Fruit fly (Drosophila melanogaster) whole organism, embryonic: ENCODE results near the gene Tre1.

Experiments used
- BtbVII ChIP-seq: fragments of 200-800 bp; sonication (Bioruptor generic); optimal IDR thresholded peaks from 3 replicates; lab custom pipeline; 2017; ENCODE audit warnings: missing biosample characterization, mild to moderate bottlenecking, missing genetic modification characterization
- CG1024 ChIP-seq: fragments of 200-800 bp; sonication (Bioruptor generic); IDR thresholded peaks from 2 replicates; pipeline ENCODE4 v1.3.6; 2022; ENCODE audit warnings: missing biosample characterization, missing genetic modification characterization
- CG11723 ChIP-seq: fragments of 200-800 bp; sonication (Bioruptor generic); optimal IDR thresholded peaks from 2 replicates; lab custom pipeline; 2017; ENCODE audit warnings: missing biosample characterization, mild to moderate bottlenecking, missing genetic modification characterization
- CG12744 ChIP-seq: fragments of 200-800 bp; sonication (Bioruptor generic); optimal IDR thresholded peaks from 2 replicates; lab custom pipeline; 2016; ENCODE audit warnings: missing biosample characterization, missing genetic modification characterization
- CG14965 ChIP-seq: fragments of 200-800 bp; sonication (Bioruptor generic); optimal IDR thresholded peaks from 2 replicates; lab custom pipeline; 2016; ENCODE audit warnings: missing biosample characterization, missing genetic modification characterization, borderline replicate concordance
- CG15073 ChIP-seq: fragments of 200-800 bp; sonication (Bioruptor generic); optimal IDR thresholded peaks from 2 replicates; lab custom pipeline; 2016; ENCODE audit warnings: missing biosample characterization, missing genetic modification characterization
- CG2120 ChIP-seq: fragments of 200-800 bp; sonication (Bioruptor generic); optimal IDR thresholded peaks from 3 replicates; lab custom pipeline; 2016; ENCODE audit warnings: missing biosample characterization, missing genetic modification characterization
- CG2889 ChIP-seq: fragments of 200-800 bp; sonication (Bioruptor generic); IDR thresholded peaks from 3 replicates; pipeline ENCODE4 v1.3.6; 2022; ENCODE audit warnings: missing biosample characterization, missing genetic modification characterization
- CG34422 ChIP-seq: fragments of 200-800 bp; sonication (Bioruptor generic); IDR thresholded peaks from 3 replicates; pipeline ENCODE4 v1.3.6; 2022; ENCODE audit warnings: missing biosample characterization, missing genetic modification characterization
- CG42726 ChIP-seq: fragments of 200-800 bp; sonication (Bioruptor generic); IDR thresholded peaks from 2 replicates; pipeline ENCODE4 v1.3.6; 2022; ENCODE audit warnings: missing biosample characterization, missing genetic modification characterization; ENCODE audit not compliant: partially characterized antibody
- CG7963 ChIP-seq: fragments of 200-800 bp; sonication (Bioruptor generic); IDR thresholded peaks from 3 replicates; pipeline ENCODE4 v1.3.6; 2022; ENCODE audit warnings: missing biosample characterization, missing genetic modification characterization; ENCODE audit not compliant: partially characterized antibody
- CG8359 ChIP-seq: fragments of 200-800 bp; sonication (Bioruptor generic); optimal IDR thresholded peaks from 2 replicates; lab custom pipeline; 2017; ENCODE audit warnings: missing biosample characterization, mild to moderate bottlenecking, missing genetic modification characterization, borderline replicate concordance
- CG8765 ChIP-seq: fragments of 200-800 bp; sonication (Bioruptor generic); IDR thresholded peaks from 2 replicates; pipeline ENCODE4 v1.3.6; 2022; ENCODE audit warnings: missing biosample characterization, missing genetic modification characterization
- CG9215 ChIP-seq: fragments of 200-800 bp; sonication (Bioruptor generic); IDR thresholded peaks from 2 replicates; pipeline ENCODE4 v1.3.6; 2022; ENCODE audit warnings: missing biosample characterization, missing genetic modification characterization
- CkIIα-i1 ChIP-seq: fragments of 200-800 bp; sonication (Bioruptor generic); IDR thresholded peaks from 2 replicates; pipeline ENCODE4 v1.3.6; 2022; ENCODE audit warnings: missing biosample characterization, missing genetic modification characterization
- Dip2 ChIP-seq: fragments of 200-800 bp; sonication (Bioruptor generic); IDR thresholded peaks from 2 replicates; pipeline ENCODE4 v1.3.6; 2022; ENCODE audit warnings: missing biosample characterization, missing genetic modification characterization
- Dip3 ChIP-seq: fragments of 200-800 bp; sonication (Bioruptor generic); optimal IDR thresholded peaks from 3 replicates; lab custom pipeline; 2016; ENCODE audit warnings: missing biosample characterization, missing genetic modification characterization
- Dll ChIP-seq: fragments of 200-800 bp; sonication (Bioruptor generic); IDR thresholded peaks from 4 replicates; pipeline ENCODE4 v1.3.6; 2022; ENCODE audit warnings: missing biosample characterization, missing genetic modification characterization; ENCODE audit not compliant: partially characterized antibody
- Dref ChIP-seq: fragments of 200-800 bp; sonication (Bioruptor generic); IDR thresholded peaks from 2 replicates; pipeline ENCODE4 v1.3.6; 2022; ENCODE audit warnings: missing biosample characterization, missing genetic modification characterization
- GATAe ChIP-seq: fragments of 200-800 bp; sonication (Bioruptor generic); conservative IDR thresholded peaks from 2 replicates; pipeline ENCODE4 v1.3.6; 2022; ENCODE audit warnings: missing biosample characterization, missing genetic modification characterization
- MBD-R2 ChIP-seq: fragments of 200-800 bp; sonication (Bioruptor generic); IDR thresholded peaks from 2 replicates; pipeline ENCODE4 v1.3.6; 2022; ENCODE audit warnings: missing biosample characterization, missing genetic modification characterization
- Spps ChIP-seq: fragments of 200-800 bp; sonication (Bioruptor generic); optimal IDR thresholded peaks from 2 replicates; lab custom pipeline; 2018; ENCODE audit warnings: missing biosample characterization, mild to moderate bottlenecking, missing genetic modification characterization
- Ssrp ChIP-seq: fragments of 200-800 bp; sonication (Bioruptor generic); optimal IDR thresholded peaks from 2 replicates; lab custom pipeline; 2018; ENCODE audit warnings: missing biosample characterization, mild to moderate bottlenecking, missing genetic modification characterization, moderate library complexity
- Usf ChIP-seq: fragments of 200-800 bp; sonication (Bioruptor generic); optimal IDR thresholded peaks from 2 replicates; lab custom pipeline; 2017; ENCODE audit warnings: missing genotype, missing biosample characterization, missing genetic modification characterization
- ato ChIP-seq: fragments of 200-800 bp; sonication (Bioruptor generic); IDR thresholded peaks from 2 replicates; pipeline ENCODE4 v1.3.6; 2022; ENCODE audit warnings: missing biosample characterization, missing genetic modification characterization; ENCODE audit not compliant: partially characterized antibody
- bsh ChIP-seq, 2 experiments: fragments of 200-800 bp; sonication (Bioruptor generic); optimal IDR thresholded peaks; 2 replicates each; lab custom pipeline; 2017 to 2018; ENCODE audit warnings: mild to moderate bottlenecking in 2 of 2, missing biosample characterization in 2 of 2, missing genetic modification characterization in 2 of 2, moderate library complexity in 1 of 2
- cg ChIP-seq: fragments of 200-800 bp; sonication (Bioruptor generic); optimal IDR thresholded peaks from 3 replicates; lab custom pipeline; 2019; ENCODE audit warnings: missing biosample characterization, mild to moderate bottlenecking, missing genetic modification characterization, moderate library complexity
- croc ChIP-seq: fragments of 200-800 bp; sonication (Bioruptor generic); conservative IDR thresholded peaks from 3 replicates; pipeline ENCODE4 v1.3.6; 2022; ENCODE audit warnings: missing biosample characterization, missing genetic modification characterization
- crol ChIP-seq: fragments of 200-800 bp; sonication (Bioruptor generic); IDR thresholded peaks from 2 replicates; pipeline ENCODE4 v1.3.6; 2022; ENCODE audit warnings: missing biosample characterization, missing genetic modification characterization
- crp ChIP-seq, 2 experiments: fragments of 200-800 bp; sonication (Bioruptor generic); optimal IDR thresholded peaks; 2 replicates in 1 of 2; 3 replicates in 1 of 2; lab custom pipeline; 2017; ENCODE audit warnings: missing biosample characterization in 2 of 2, missing genetic modification characterization in 2 of 2, mild to moderate bottlenecking in 1 of 2, moderate library complexity in 1 of 2
- dan ChIP-seq: fragments of 200-800 bp; sonication (Bioruptor generic); IDR thresholded peaks from 2 replicates; pipeline ENCODE4 v1.3.6; 2022; ENCODE audit warnings: missing biosample characterization, missing genetic modification characterization
- ems ChIP-seq: fragments of 200-800 bp; sonication (Bioruptor generic); optimal IDR thresholded peaks from 3 replicates; lab custom pipeline; 2016; ENCODE audit warnings: missing biosample characterization, missing genetic modification characterization
- en ChIP-seq: fragments of 200-800 bp; sonication (Bioruptor generic); optimal IDR thresholded peaks from 2 replicates; lab custom pipeline; 2016; ENCODE audit warnings: missing biosample characterization, missing genetic modification characterization
- eve ChIP-seq, 2 experiments: fragments of >200 bp; optimal IDR thresholded peaks; 2 replicates each; lab custom pipeline; 2017; ENCODE audit warnings: missing biosample characterization in 2 of 2, missing genetic modification characterization in 2 of 2
- ftz-f1 ChIP-seq: fragments of 200-800 bp; sonication (Bioruptor generic); optimal IDR thresholded peaks from 2 replicates; lab custom pipeline; 2016; ENCODE audit warnings: missing biosample characterization, missing genetic modification characterization
- gce ChIP-seq: fragments of 200-800 bp; sonication (Bioruptor generic); IDR thresholded peaks from 3 replicates; pipeline ENCODE4 v1.3.6; 2022; ENCODE audit warnings: missing biosample characterization, missing genetic modification characterization
- gfzf ChIP-seq: fragments of 200-800 bp; sonication (Bioruptor generic); optimal IDR thresholded peaks from 2 replicates; lab custom pipeline; 2016; ENCODE audit warnings: missing biosample characterization, mild to moderate bottlenecking, missing genetic modification characterization, moderate library complexity
- ham ChIP-seq: fragments of 200-800 bp; sonication (Bioruptor generic); IDR thresholded peaks from 2 replicates; pipeline ENCODE4 v1.3.6; 2022; ENCODE audit warnings: missing biosample characterization, missing genetic modification characterization
- hkb ChIP-seq, 2 experiments: fragments of 200-800 bp in 1 of 2; fragments of >200 bp in 1 of 2; sonication (Bioruptor generic) in 1 of 2; IDR thresholded peaks in 1 of 2; optimal IDR thresholded peaks in 1 of 2; 2 replicates each; pipeline versions ENCODE4 v1.3.6 to Lab custom; 2017 to 2022; ENCODE audit warnings: missing biosample characterization in 1 of 2, missing genetic modification characterization in 1 of 2
- jumu ChIP-seq: fragments of 200-800 bp; sonication (Bioruptor generic); optimal IDR thresholded peaks from 3 replicates; lab custom pipeline; 2016; ENCODE audit warnings: missing biosample characterization, missing genetic modification characterization
- lab ChIP-seq: fragments of 200-800 bp; sonication (Bioruptor generic); optimal IDR thresholded peaks from 3 replicates; lab custom pipeline; 2017; ENCODE audit warnings: missing biosample characterization, missing genetic modification characterization, mild to moderate bottlenecking, moderate library complexity, missing genetic modification reagents
- maf-S ChIP-seq: fragments of 200-800 bp; sonication (Bioruptor generic); optimal IDR thresholded peaks from 2 replicates; lab custom pipeline; 2016; ENCODE audit warnings: missing biosample characterization, missing genetic modification characterization
- salm ChIP-seq: fragments of 200-800 bp; sonication (Bioruptor generic); optimal IDR thresholded peaks from 2 replicates; lab custom pipeline; 2018; ENCODE audit warnings: missing biosample characterization, mild to moderate bottlenecking, missing genetic modification characterization
- slp2 ChIP-seq: fragments of 200-800 bp; sonication (Bioruptor generic); optimal IDR thresholded peaks from 2 replicates; lab custom pipeline; 2016; ENCODE audit warnings: missing biosample characterization, missing genetic modification characterization
- sna ChIP-seq: fragments of 200-800 bp; sonication (Bioruptor generic); IDR thresholded peaks from 2 replicates; pipeline ENCODE4 v1.3.6; 2022; ENCODE audit warnings: missing biosample characterization, missing genetic modification characterization; ENCODE audit not compliant: partially characterized antibody
- sug ChIP-seq: fragments of 200-800 bp; optimal IDR thresholded peaks from 2 replicates; lab custom pipeline; 2019; ENCODE audit warnings: missing biosample characterization, mild to moderate bottlenecking, missing genetic modification characterization, moderate library complexity
- z ChIP-seq: fragments of 200-800 bp; sonication (Bioruptor generic); IDR thresholded peaks from 3 replicates; pipeline ENCODE4 v1.3.6; 2022; ENCODE audit warnings: missing biosample characterization, missing genetic modification characterization
- zen ChIP-seq: fragments of 200-800 bp; sonication (Bioruptor generic); optimal IDR thresholded peaks from 3 replicates; lab custom pipeline; 2018; ENCODE audit warnings: missing biosample characterization, mild to moderate bottlenecking, missing genetic modification characterization, moderate library complexity
- zf30C ChIP-seq: fragments of 200-800 bp; sonication (Bioruptor generic); optimal IDR thresholded peaks from 3 replicates; lab custom pipeline; 2018; ENCODE audit warnings: missing biosample characterization, mild to moderate bottlenecking, missing genetic modification characterization

Tre1 gene

DNA sequence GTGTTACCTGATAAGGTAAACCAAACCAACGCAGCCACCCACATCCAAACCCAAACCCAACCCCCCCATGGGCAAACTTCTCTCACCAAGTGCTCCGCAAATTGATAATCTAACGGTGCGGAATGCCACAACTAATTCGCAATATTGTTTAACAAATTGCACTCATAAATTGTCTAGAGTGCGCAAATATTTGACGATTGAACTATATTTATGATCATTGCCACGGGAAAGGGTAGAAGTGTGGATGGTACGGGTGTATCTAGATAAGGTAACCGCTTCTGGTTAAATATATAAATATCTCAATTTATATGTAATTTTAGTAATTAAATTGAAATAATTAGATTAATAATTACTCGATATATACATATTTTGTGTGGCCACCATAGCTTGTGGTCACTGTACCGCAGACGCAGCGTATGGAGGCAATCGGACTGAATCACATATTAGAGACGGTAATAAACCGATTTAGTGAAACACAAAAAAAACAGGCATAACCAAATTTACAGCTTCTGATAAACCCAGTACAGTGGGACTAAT is 38.8 kb upstream of the Tre1 start (continued):
- TF ChIP-seq gce (GFP tag; lab: Robert Waterston, UW) (no peak), croc (GFP tag; lab: Robert Waterston, UW) (no peak), GATAe (GFP tag; lab: Robert Waterston, UW) (peak; percentile 20; the same call in 1 of the 2 replicates), ham (GFP tag; lab: Robert Waterston, UW) (no peak), lab (GFP tag; lab: Kevin White, UChicago) (peak; percentile 87), cg (GFP tag; lab: Kevin White, UChicago) (no peak), zf30C (GFP tag; lab: Kevin White, UChicago) (no peak), salm (tag; lab: Kevin White, UChicago) (no peak), slp2 (GFP tag; lab: Kevin White, UChicago) (no peak), ato (GFP tag; lab: Robert Waterston, UW) (no peak), z (GFP tag; lab: Robert Waterston, UW) (no peak), en (GFP tag; lab: Kevin White, UChicago) (no peak), crol (GFP tag; lab: Robert Waterston, UW) (0 out of 2 replicates have a peak, but pooled peaks have one; percentile 13), jumu (no peak), Dip3 (GFP tag; lab: Kevin White, UChicago) (peak; percentile 14), CG2120 (GFP tag; lab: Kevin White, UChicago) (peak; percentile 55), crp (GFP tag; optimal IDR thresholded peaks at IDR 0.05; lab: Kevin White, UChicago) (no peak), CG14965 (GFP tag; lab: Kevin White, UChicago) (no peak), CG34422 (GFP tag; lab: Robert Waterston, UW) (peak; percentile 55; the same call in 1 of the 3 replicates), Spps (tag; lab: Kevin White, UChicago) (no peak), CG2889 (0 out of 3 replicates have a peak, but pooled peaks have one; percentile 50), Dll (no peak), ftz-f1 (no peak), CG1024 (GFP tag; lab: Robert Waterston, UW) (no peak), sna (GFP tag; lab: Robert Waterston, UW) (no peak), CG9215 (GFP tag; lab: Robert Waterston, UW) (peak; percentile 64; the same call in 1 of the 2 replicates), Dref (peak; percentile 26; the same call in 1 of the 2 replicates), CG8359 (no peak), CG8765 (GFP tag; lab: Robert Waterston, UW) (no peak), sug (tag; lab: Kevin White, UChicago) (peak; percentile 92), eve (GFP tag; optimal IDR thresholded peaks at IDR 0.05; lab: Kevin White, UChicago) (no peak), CG42726 (GFP tag; lab: Robert Waterston, UW) (no peak), MBD-R2 (GFP tag; lab: Robert Waterston, UW) (peak; percentile 47; the same call in 1 of the 2 replicates), gfzf (GFP tag; lab: Kevin White, UChicago) (no peak), ems (GFP tag; lab: Kevin White, UChicago) (no peak), Usf (no peak), CG11723 (GFP tag; lab: Kevin White, UChicago) (no peak), dan (no peak), Ssrp (no peak), CG7963 (GFP tag; lab: Robert Waterston, UW) (no peak), maf-S (GFP tag; lab: Kevin White, UChicago) (no peak), bsh (GFP tag; optimal IDR thresholded peaks at IDR 0.05; lab: Kevin White, UChicago) (peak in 1 of 2 experiments; percentile 33), BtbVII (GFP tag; lab: Kevin White, UChicago) (peak; percentile 56), zen (no peak), hkb (optimal IDR thresholded peaks at IDR 0.05; lab: Kevin White, UChicago) (no peak), hkb (GFP tag; IDR thresholded peaks at IDR 0.05; lab: Robert Waterston, UW) (peak; percentile 64; the same call in 1 of the 2 replicates), CkIIα-i1 (GFP tag; lab: Robert Waterston, UW) (0 out of 2 replicates have a peak, but pooled peaks have one; percentile 34), CG15073 (GFP tag; lab: Kevin White, UChicago) (no peak), CG12744 (GFP tag; lab: Kevin White, UChicago) (no peak), Dip2 (GFP tag; lab: Robert Waterston, UW) (no peak)
